Fruit fly (Drosophila melanogaster): Measurements from ENCODE around the gene Gr64c.

Gene Gr64c

DNA sequence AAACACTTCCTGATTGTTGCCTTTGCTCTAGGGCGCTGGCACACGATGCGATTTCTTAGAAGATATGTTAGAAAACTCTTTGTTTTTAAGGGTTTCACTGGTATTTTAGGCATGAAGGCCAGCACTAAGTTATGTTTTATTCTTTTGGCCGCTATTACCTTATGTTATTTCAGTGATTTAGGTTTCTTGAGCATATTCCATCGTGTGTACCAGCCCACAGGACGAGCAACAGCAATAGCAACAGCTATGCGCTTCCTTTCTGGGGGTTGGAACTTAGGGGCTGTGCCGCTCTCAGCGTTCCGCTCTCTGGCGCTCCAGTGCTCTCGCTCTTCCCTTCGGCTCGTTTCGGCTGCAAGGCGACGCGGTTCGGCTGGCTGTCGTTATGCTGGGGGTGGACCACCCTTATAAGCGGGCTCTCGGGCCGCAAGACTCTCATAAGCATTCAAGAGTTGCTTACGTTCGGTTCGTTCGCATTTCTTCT lies 44.9 kb upstream of the Gr64c start, which contains the start of gene scrt (continued):
- TF ChIP-seq cad (GFP tag; optimal IDR thresholded peaks at IDR 0.05) (no peak), CG11085 (GFP tag; IDR thresholded peaks at IDR 0.05) (no peak), jing (GFP tag; optimal IDR thresholded peaks at IDR 0.05) (peak; percentile 29), salm (tag; optimal IDR thresholded peaks at IDR 0.05) (no peak), CG42726 (GFP tag; IDR thresholded peaks at IDR 0.05; ENCODE audit: partially characterized antibody) (no peak), CG8359 (GFP tag; optimal IDR thresholded peaks at IDR 0.05; ENCODE audit: borderline replicate concordance) (no peak), kay (GFP tag; optimal IDR thresholded peaks at IDR 0.05) (peak; percentile 3), CG1603 (tag; optimal IDR thresholded peaks at IDR 0.05) (peak; percentile 54), CG10321 (GFP tag; IDR thresholded peaks at IDR 0.05) (no peak), CG14965 (GFP tag; optimal IDR thresholded peaks at IDR 0.05; ENCODE audit: borderline replicate concordance) (no peak), bab2 (GFP tag; optimal IDR thresholded peaks at IDR 0.05) (peak; percentile 5), fd102C (GFP tag; optimal IDR thresholded peaks at IDR 0.05) (peak; percentile 34), Optix (GFP tag; IDR thresholded peaks at IDR 0.05) (peak; percentile 49; the same call in 1 of the 3 replicates), CG11456 (GFP tag; IDR thresholded peaks at IDR 0.05) (no peak), knrl (GFP tag; IDR thresholded peaks at IDR 0.05; ENCODE audit: partially characterized antibody) (peak; percentile 72; the same call in 2 of the 3 replicates), sima (GFP tag; optimal IDR thresholded peaks at IDR 0.05) (no peak), cas (GFP tag; IDR thresholded peaks at IDR 0.05) (no peak), bsh (GFP tag; optimal IDR thresholded peaks at IDR 0.05) (peak in 1 of 2 experiments; percentile 63), croc (GFP tag; conservative IDR thresholded peaks at IDR 0.05) (peak; percentile 37; the same call in 1 of the 3 replicates), CG14860 (GFP tag; IDR thresholded peaks at IDR 0.05; ENCODE audit: partially characterized antibody) (no peak; the same call in 2 of the 3 replicates), psq (GFP tag; optimal IDR thresholded peaks at IDR 0.05) (no peak), tin (GFP tag; optimal IDR thresholded peaks at IDR 0.05) (peak; percentile 9), ranshi (GFP tag; IDR thresholded peaks at IDR 0.05) (no peak), CG10366 (GFP tag; IDR thresholded peaks at IDR 0.05) (peak; percentile 9; the same call in 1 of the 2 replicates), pan (optimal IDR thresholded peaks at IDR 0.05) (no peak), pan (GFP tag; optimal IDR thresholded peaks at IDR 0.05 in 1 of 2, IDR thresholded peaks at IDR 0.05 in 1 of 2) (peak in 1 of 2 experiments; percentile 41), CG34224 (GFP tag; IDR thresholded peaks at IDR 0.05; ENCODE audit: partially characterized antibody) (peak; percentile 42; the same call in 1 of the 3 replicates), fd3F (GFP tag; optimal IDR thresholded peaks at IDR 0.05) (no peak), gem (tag; optimal IDR thresholded peaks at IDR 0.05) (peak; percentile 86), CG11247 (GFP tag; IDR thresholded peaks at IDR 0.05) (no peak), CG31388 (GFP tag; optimal IDR thresholded peaks at IDR 0.05) (no peak), Sry-β (GFP tag; optimal IDR thresholded peaks at IDR 0.05) (no peak), CG3281 (GFP tag; optimal IDR thresholded peaks at IDR 0.05) (no peak), hbn (GFP tag; IDR thresholded peaks at IDR 0.05; ENCODE audit: partially characterized antibody) (no peak), Oli (tag; optimal IDR thresholded peaks at IDR 0.05) (peak; percentile 12), CG10147 (GFP tag; optimal IDR thresholded peaks at IDR 0.05) (peak; percentile 37), kni (GFP tag; optimal IDR thresholded peaks at IDR 0.05) (peak; percentile 41), odd (GFP tag; optimal IDR thresholded peaks at IDR 0.05) (no peak), CG15269 (tag; optimal IDR thresholded peaks at IDR 0.05) (no peak), CG7745 (tag; optimal IDR thresholded peaks at IDR 0.05) (no peak), B-H2 (GFP tag; optimal IDR thresholded peaks at IDR 0.05) (peak; percentile 4), CG33557 (GFP tag; optimal IDR thresholded peaks at IDR 0.05) (peak; percentile 27), CG31224 (GFP tag; IDR thresholded peaks at IDR 0.05) (no peak), CG10267 (tag; optimal IDR thresholded peaks at IDR 0.05) (peak; percentile 59), gro (GFP tag; optimal IDR thresholded peaks at IDR 0.05) (no peak), CG12744 (GFP tag; optimal IDR thresholded peaks at IDR 0.05) (no peak), jigr1 (GFP tag; IDR thresholded peaks at IDR 0.05) (no peak), Usf (GFP tag; optimal IDR thresholded peaks at IDR 0.05) (no peak), CG2199 (GFP tag; IDR thresholded peaks at IDR 0.05) (no peak), Ets97D (GFP tag; optimal IDR thresholded peaks at IDR 0.05) (peak; percentile 21)

Measured in whole organism, embryonic.